Fruit fly (Drosophila melanogaster) whole organism, embryonic: Measurements from ENCODE around the gene CG31638.

ENCODE experiments used
- Adf1 ChIP-seq: fragments of 200-800 bp; sonication (Bioruptor generic); IDR thresholded peaks from 2 replicates; pipeline ENCODE4 v1.3.6; 2022; ENCODE audit warnings: missing biosample characterization, missing genetic modification characterization
- BtbVII ChIP-seq: fragments of 200-800 bp; sonication (Bioruptor generic); optimal IDR thresholded peaks from 3 replicates; lab custom pipeline; 2017; ENCODE audit warnings: missing biosample characterization, mild to moderate bottlenecking, missing genetic modification characterization
- CG1024 ChIP-seq: fragments of 200-800 bp; sonication (Bioruptor generic); IDR thresholded peaks from 2 replicates; pipeline ENCODE4 v1.3.6; 2022; ENCODE audit warnings: missing biosample characterization, missing genetic modification characterization
- CG1233 ChIP-seq: fragments of 200-800 bp; sonication (Bioruptor generic); optimal IDR thresholded peaks from 4 replicates; lab custom pipeline; 2018; ENCODE audit warnings: missing biosample characterization, mild to moderate bottlenecking, missing genetic modification characterization
- CG15601 ChIP-seq: fragments of 200-800 bp; sonication (Bioruptor generic); optimal IDR thresholded peaks from 3 replicates; lab custom pipeline; 2019; ENCODE audit warnings: missing biosample characterization, mild to moderate bottlenecking, missing genetic modification characterization, moderate library complexity
- CG16813 ChIP-seq: fragments of 200-800 bp; sonication (Bioruptor generic); IDR thresholded peaks from 3 replicates; pipeline ENCODE4 v1.3.6; 2022; ENCODE audit warnings: missing biosample characterization, missing genetic modification characterization; ENCODE audit not compliant: partially characterized antibody
- CG17912 ChIP-seq: fragments of 200-800 bp; sonication (Bioruptor generic); optimal IDR thresholded peaks from 2 replicates; lab custom pipeline; 2018; ENCODE audit warnings: missing biosample characterization, mild to moderate bottlenecking, missing genetic modification characterization
- CG31224 ChIP-seq: fragments of 200-800 bp; sonication (Bioruptor generic); IDR thresholded peaks from 2 replicates; pipeline ENCODE4 v1.3.6; 2022; ENCODE audit warnings: missing biosample characterization, missing genetic modification characterization
- CG32532 ChIP-seq: fragments of 200-800 bp; sonication (Bioruptor generic); IDR thresholded peaks from 2 replicates; pipeline ENCODE4 v1.3.6; 2022; ENCODE audit warnings: missing biosample characterization, missing genetic modification characterization
- CG3726 ChIP-seq: fragments of 200-800 bp; sonication (Bioruptor generic); IDR thresholded peaks from 3 replicates; pipeline ENCODE4, ENCODE4 v1.3.6; 2022; ENCODE audit warnings: missing biosample characterization, missing genetic modification characterization
- CG42726 ChIP-seq: fragments of 200-800 bp; sonication (Bioruptor generic); IDR thresholded peaks from 2 replicates; pipeline ENCODE4 v1.3.6; 2022; ENCODE audit warnings: missing biosample characterization, missing genetic modification characterization; ENCODE audit not compliant: partially characterized antibody
- CG4404 ChIP-seq: fragments of 200-800 bp; sonication (Bioruptor generic); IDR thresholded peaks from 2 replicates; pipeline ENCODE4 v1.3.6; 2022; ENCODE audit warnings: missing biosample characterization, missing genetic modification characterization
- CG6175 ChIP-seq: fragments of 200-800 bp; sonication (Bioruptor generic); IDR thresholded peaks from 3 replicates; pipeline ENCODE4 v1.3.6; 2022; ENCODE audit warnings: missing biosample characterization, missing genetic modification characterization
- CG6254 ChIP-seq: fragments of 200-800 bp; sonication (Bioruptor generic); optimal IDR thresholded peaks from 3 replicates; lab custom pipeline; 2017; ENCODE audit warnings: mild to moderate bottlenecking, missing biosample characterization, missing genetic modification reagents, missing genetic modification characterization
- CG7786 ChIP-seq: fragments of 200-800 bp; sonication (Bioruptor generic); optimal IDR thresholded peaks from 2 replicates; lab custom pipeline; 2016; ENCODE audit warnings: missing biosample characterization, missing genetic modification characterization
- CG8924 ChIP-seq: fragments of 200-800 bp; optimal IDR thresholded peaks from 3 replicates; lab custom pipeline; 2019; ENCODE audit warnings: missing biosample characterization, mild to moderate bottlenecking, missing genetic modification characterization, moderate library complexity
- CG9817 ChIP-seq: fragments of 200-800 bp; sonication (Bioruptor generic); optimal IDR thresholded peaks from 2 replicates; lab custom pipeline; 2018; ENCODE audit warnings: missing biosample characterization, mild to moderate bottlenecking, missing genetic modification characterization, moderate library complexity
- Dbx ChIP-seq: fragments of 200-800 bp; sonication (Bioruptor generic); IDR thresholded peaks from 3 replicates; pipeline ENCODE4 v1.3.6; 2022; ENCODE audit warnings: missing biosample characterization, missing genetic modification characterization
- Dip3 ChIP-seq: fragments of 200-800 bp; sonication (Bioruptor generic); optimal IDR thresholded peaks from 3 replicates; lab custom pipeline; 2016; ENCODE audit warnings: missing biosample characterization, missing genetic modification characterization
- E2f2 ChIP-seq: fragments of 200-800 bp; sonication (Bioruptor generic); IDR thresholded peaks from 2 replicates; pipeline ENCODE4 v1.3.6; 2022; ENCODE audit warnings: missing biosample characterization, missing genetic modification characterization
- Elba2 ChIP-seq: fragments of 200-800 bp; sonication (Bioruptor generic); optimal IDR thresholded peaks from 3 replicates; lab custom pipeline; 2016; ENCODE audit warnings: missing biosample characterization, missing genetic modification characterization
- Fer2 ChIP-seq: fragments of 200-800 bp; sonication (Bioruptor generic); optimal IDR thresholded peaks from 2 replicates; lab custom pipeline; 2018; ENCODE audit warnings: missing biosample characterization, mild to moderate bottlenecking, missing genetic modification characterization, moderate library complexity
- HmgZ ChIP-seq: fragments of 200-800 bp; sonication (Bioruptor generic); optimal IDR thresholded peaks from 2 replicates; lab custom pipeline; 2018; ENCODE audit warnings: missing biosample characterization, mild to moderate bottlenecking, missing genetic modification characterization
- Hmr ChIP-seq: fragments of 200-800 bp; sonication (Bioruptor generic); optimal IDR thresholded peaks from 3 replicates; lab custom pipeline; 2017; ENCODE audit warnings: mild to moderate bottlenecking, missing biosample characterization, missing genetic modification reagents, missing genetic modification characterization
- Med ChIP-seq: fragments of 200-800 bp; sonication (Bioruptor generic); peaks from one replicate; lab custom pipeline; 2016; ENCODE audit warnings: missing biosample characterization, missing genetic modification characterization, mild to moderate bottlenecking, inconsistent platforms, moderate library complexity
- Nf-YC ChIP-seq: fragments of 200-800 bp; optimal IDR thresholded peaks from 3 replicates; lab custom pipeline; 2019; ENCODE audit warnings: missing biosample characterization, mild to moderate bottlenecking, missing genetic modification characterization, moderate library complexity
- Opbp ChIP-seq: fragments of 200-800 bp; sonication (Bioruptor generic); IDR thresholded peaks from 3 replicates; pipeline ENCODE4 v1.3.6; 2022; ENCODE audit warnings: missing biosample characterization, missing genetic modification characterization; ENCODE audit not compliant: partially characterized antibody
- al ChIP-seq: fragments of 200-800 bp; sonication (Bioruptor generic); IDR thresholded peaks from 2 replicates; pipeline ENCODE4 v1.3.6; 2022; ENCODE audit warnings: missing biosample characterization, missing genetic modification characterization
- amos ChIP-seq: fragments of 200-800 bp; sonication (Bioruptor generic); IDR thresholded peaks from 2 replicates; pipeline ENCODE4 v1.3.6; 2022; ENCODE audit warnings: missing biosample characterization, missing genetic modification characterization; ENCODE audit not compliant: partially characterized antibody
- aop ChIP-seq: fragments of 200-800 bp; sonication (Bioruptor generic); IDR thresholded peaks from 2 replicates; pipeline ENCODE4 v1.3.6; 2022; ENCODE audit warnings: missing biosample characterization, missing genetic modification characterization
- bsh ChIP-seq, 2 experiments: fragments of 200-800 bp; sonication (Bioruptor generic); optimal IDR thresholded peaks; 2 replicates each; lab custom pipeline; 2017 to 2018; ENCODE audit warnings: mild to moderate bottlenecking in 2 of 2, missing biosample characterization in 2 of 2, missing genetic modification characterization in 2 of 2, moderate library complexity in 1 of 2
- dpn ChIP-seq, 2 experiments: fragments of 200-800 bp; sonication (Bioruptor generic); optimal IDR thresholded peaks; 3 replicates each; lab custom pipeline; 2016; ENCODE audit warnings: missing biosample characterization in 2 of 2, missing genetic modification characterization in 2 of 2
- exex ChIP-seq: fragments of 200-800 bp; sonication (Bioruptor generic); optimal IDR thresholded peaks from 4 replicates; lab custom pipeline; 2018; ENCODE audit warnings: missing biosample characterization, mild to moderate bottlenecking, missing genetic modification characterization, moderate library complexity
- fu2 ChIP-seq: fragments of 200-800 bp; sonication (Bioruptor generic); optimal IDR thresholded peaks from 2 replicates; lab custom pipeline; 2016; ENCODE audit warnings: missing biosample characterization, missing genetic modification characterization
- gro ChIP-seq: fragments of 200-800 bp; sonication (Bioruptor generic); optimal IDR thresholded peaks from 2 replicates; lab custom pipeline; 2016; ENCODE audit warnings: missing biosample characterization, missing genetic modification characterization
- hb ChIP-seq: fragments of 200-800 bp; sonication (Bioruptor generic); IDR thresholded peaks from 3 replicates; pipeline ENCODE4 v1.3.6; 2022; ENCODE audit warnings: missing biosample characterization, missing genetic modification characterization; ENCODE audit not compliant: partially characterized antibody
- knrl ChIP-seq: fragments of 200-800 bp; sonication (Bioruptor generic); IDR thresholded peaks from 3 replicates; pipeline ENCODE4 v1.3.6; 2022; ENCODE audit warnings: missing biosample characterization, missing genetic modification characterization; ENCODE audit not compliant: partially characterized antibody
- lilli ChIP-seq: fragments of 200-800 bp; sonication (Bioruptor generic); optimal IDR thresholded peaks from 3 replicates; lab custom pipeline; 2016; ENCODE audit warnings: missing biosample characterization, missing genetic modification characterization
- nmo ChIP-seq: fragments of 200-800 bp; sonication (Bioruptor generic); optimal IDR thresholded peaks from 2 replicates; lab custom pipeline; 2018; ENCODE audit warnings: missing biosample characterization, mild to moderate bottlenecking, missing genetic modification characterization, moderate library complexity
- sc ChIP-seq, 3 experiments: fragments of >200 bp in 2 of 3; fragments of 200-800 bp in 1 of 3; sonication (Bioruptor generic) in 1 of 3; optimal IDR thresholded peaks; 2 replicates in 2 of 3; 3 replicates in 1 of 3; lab custom pipeline; 2017; ENCODE audit warnings: mild to moderate bottlenecking in 1 of 3, missing biosample characterization in 1 of 3, missing genetic modification characterization in 1 of 3, missing genetic modification reagents in 1 of 3
- sd ChIP-seq: fragments of 200-800 bp; sonication (Bioruptor generic); optimal IDR thresholded peaks from 3 replicates; lab custom pipeline; 2018; ENCODE audit warnings: missing biosample characterization, mild to moderate bottlenecking, missing genetic modification characterization, moderate library complexity
- sens ChIP-seq: fragments of 200-800 bp; sonication (Bioruptor generic); peaks from one replicate; lab custom pipeline; 2016; ENCODE audit warnings: missing biosample characterization, missing genetic modification characterization
- sisA ChIP-seq: fragments of 200-800 bp; sonication (Bioruptor generic); IDR thresholded peaks from 2 replicates; pipeline ENCODE4 v1.3.6; 2022; ENCODE audit warnings: missing biosample characterization, missing genetic modification characterization
- tna ChIP-seq: fragments of 200-800 bp; sonication (Bioruptor generic); IDR thresholded peaks from 2 replicates; pipeline ENCODE4 v1.3.6; 2022; ENCODE audit warnings: missing biosample characterization, missing genetic modification characterization; ENCODE audit not compliant: partially characterized antibody

Gene CG31638

dm6 chr2L:6526996-6527395, 36.1 kb downstream of the CG31638 start (continued):
- TF ChIP-seq sens (peak; percentile 78), CG31224 (no peak), bsh (GFP tag; optimal IDR thresholded peaks at IDR 0.05; lab: Kevin White, UChicago) (no peak), Opbp (GFP tag; lab: Robert Waterston, UW) (peak; percentile 56; the same call in 1 of the 3 replicates), HmgZ (no peak), Med (GFP tag; lab: Kevin White, UChicago) (peak; percentile 86), gro (GFP tag; lab: Kevin White, UChicago) (peak; percentile 47), CG6175 (GFP tag; lab: Robert Waterston, UW) (no peak), Nf-YC (tag; lab: Kevin White, UChicago) (peak; percentile 0), CG9817 (tag; lab: Kevin White, UChicago) (peak; percentile 22), Dip3 (GFP tag; lab: Kevin White, UChicago) (no peak), CG1024 (GFP tag; lab: Robert Waterston, UW) (no peak), Hmr (peak; percentile 8), fu2 (GFP tag; lab: Kevin White, UChicago) (no peak), BtbVII (GFP tag; lab: Kevin White, UChicago) (no peak), CG7786 (GFP tag; lab: Kevin White, UChicago) (no peak), Adf1 (GFP tag; lab: Robert Waterston, UW) (no peak), CG32532 (peak; percentile 39), CG6254 (no peak), hb (GFP tag; lab: Robert Waterston, UW) (no peak), CG15601 (tag; lab: Kevin White, UChicago) (peak; percentile 45), amos (peak; percentile 80), CG42726 (GFP tag; lab: Robert Waterston, UW) (peak; percentile 82), sisA (GFP tag; lab: Robert Waterston, UW) (no peak), CG1233 (GFP tag; lab: Kevin White, UChicago) (no peak), knrl (GFP tag; lab: Robert Waterston, UW) (peak; percentile 72), Elba2 (GFP tag; lab: Kevin White, UChicago) (no peak), nmo (peak; percentile 15), Fer2 (no peak), exex (tag; lab: Kevin White, UChicago) (no peak), sd (tag; lab: Kevin White, UChicago) (no peak), dpn (GFP tag; optimal IDR thresholded peaks at IDR 0.05; lab: Kevin White, UChicago) (peak in 1 of 2 experiments; percentile 7), aop (GFP tag; lab: Robert Waterston, UW) (no peak), CG4404 (GFP tag; lab: Robert Waterston, UW) (no peak), CG16813 (GFP tag; lab: Robert Waterston, UW) (peak; percentile 56; the same call in 2 of the 3 replicates), tna (GFP tag; lab: Robert Waterston, UW) (no peak), sc (optimal IDR thresholded peaks at IDR 0.05; lab: Kevin White, UChicago) (no peak), sc (GFP tag; optimal IDR thresholded peaks at IDR 0.05; lab: Kevin White, UChicago) (no peak), al (GFP tag; lab: Robert Waterston, UW) (no peak), CG3726 (GFP tag; lab: Robert Waterston, UW) (no peak), Dbx (GFP tag; lab: Robert Waterston, UW) (peak; percentile 36; the same call in 1 of the 3 replicates), E2f2 (GFP tag; lab: Robert Waterston, UW) (no peak), CG17912 (GFP tag; lab: Kevin White, UChicago) (no peak), CG8924 (no peak), lilli (no peak)
